Worm (Caenorhabditis elegans): ENCODE measurements around the gene taf-9.

- TF ChIP-seq cog-1 (tag; optimal IDR thresholded peaks at IDR 0.05) (no peak), med-1 (GFP tag; optimal IDR thresholded peaks at IDR 0.05; ENCODE audit: insufficient read depth) (no peak), ztf-23 (GFP tag; IDR thresholded peaks at IDR 0.05) (no peak), T22C8.4 (GFP tag; IDR thresholded peaks at IDR 0.05) (no peak), flt-1 (GFP tag; IDR thresholded peaks at IDR 0.05) (no peak)
Observed at ce11 chrIII:13642227-13642626, 18.2 kb downstream of the taf-9 start, which contains the start of gene T12D8.10.

Measured in whole organism, midembryonic.